Fruit fly (Drosophila melanogaster) whole organism: ENCODE data around the gene E5.

Source experiments
- Dll ChIP-seq: fragments of >200 bp; optimal IDR thresholded peaks from 2 replicates; lab custom pipeline; 2017
- EcR ChIP-seq, 2 experiments: fragments of >200 bp; optimal IDR thresholded peaks; 2 replicates each; lab custom pipeline; 2017; ENCODE audit warnings: missing biosample characterization in 2 of 2, missing genetic modification characterization in 2 of 2, missing genetic modification reagents in 2 of 2
- pan ChIP-seq: fragments of >200 bp; optimal IDR thresholded peaks from 2 replicates; lab custom pipeline; 2017
- psq ChIP-seq: fragments of >200 bp; optimal IDR thresholded peaks from 2 replicates; lab custom pipeline; 2017

DNA sequence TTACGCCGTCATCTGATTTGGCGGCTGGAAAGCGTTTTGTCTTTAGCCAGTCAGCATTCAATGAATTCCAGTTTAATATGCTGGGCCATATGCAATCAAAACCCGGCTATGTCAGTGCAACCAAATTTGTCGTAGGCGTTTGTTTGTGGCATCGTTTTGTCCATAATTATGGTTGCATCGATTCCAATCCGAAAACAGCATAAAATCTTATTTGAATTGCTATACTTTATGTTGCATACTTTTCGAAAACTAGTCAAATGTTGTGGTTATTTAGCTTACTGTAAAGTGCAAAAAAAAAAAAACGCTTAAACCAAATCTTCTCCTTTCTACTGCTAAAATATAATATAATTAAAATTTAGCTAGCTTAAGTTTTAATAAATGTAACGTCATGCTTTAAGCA, 32.2 kb downstream of the E5 start:
- TF ChIP-seq pan (lab: Kevin White, UChicago) = no peak
- no peak for TF ChIP-seq Dll (lab: Kevin White, UChicago)
- no peak for TF ChIP-seq psq (lab: Kevin White, UChicago)
- TF ChIP-seq EcR (GFP tag; optimal IDR thresholded peaks at IDR 0.05; lab: Kevin White, UChicago) = no peak
